Fruit fly (Drosophila melanogaster): ENCODE data around the gene swm.

Gene swm

dm6 chr2L:19463405-19463804, 29.6 kb upstream of the swm start (continued):
- TF ChIP-seq B-H1 (GFP tag; IDR thresholded peaks at IDR 0.05): no peak
- no peak for TF ChIP-seq nerfin-1 (tag; optimal IDR thresholded peaks at IDR 0.05)
- no peak for TF ChIP-seq disco-r (GFP tag; optimal IDR thresholded peaks at IDR 0.05)
- no peak for TF ChIP-seq Fer1 (GFP tag; optimal IDR thresholded peaks at IDR 0.05)
- no peak for TF ChIP-seq CG12744 (GFP tag; optimal IDR thresholded peaks at IDR 0.05)
- no peak for TF ChIP-seq Aef1 (GFP tag; IDR thresholded peaks at IDR 0.05)
- no peak for TF ChIP-seq CG10321 (GFP tag; IDR thresholded peaks at IDR 0.05)
- TF ChIP-seq Hsf (GFP tag; optimal IDR thresholded peaks at IDR 0.05): no peak
- no peak for TF ChIP-seq kay (GFP tag; optimal IDR thresholded peaks at IDR 0.05)
- no peak for TF ChIP-seq Bgb (GFP tag; IDR thresholded peaks at IDR 0.05; ENCODE audit: partially characterized antibody)
- no peak for TF ChIP-seq CG15073 (GFP tag; optimal IDR thresholded peaks at IDR 0.05)
- TF ChIP-seq CG4854 (GFP tag; optimal IDR thresholded peaks at IDR 0.05): no peak
- TF ChIP-seq dmrt11E (tag; optimal IDR thresholded peaks at IDR 0.05): no peak
- TF ChIP-seq CG13424 (tag; optimal IDR thresholded peaks at IDR 0.05): no peak
- no peak for TF ChIP-seq CG10462 (GFP tag; optimal IDR thresholded peaks at IDR 0.05)
- no peak for TF ChIP-seq Ets97D (GFP tag; optimal IDR thresholded peaks at IDR 0.05)
- no peak for TF ChIP-seq CG11695 (GFP tag; IDR thresholded peaks at IDR 0.05)
- TF ChIP-seq ham (GFP tag; IDR thresholded peaks at IDR 0.05): no peak
- TF ChIP-seq jumu (GFP tag; optimal IDR thresholded peaks at IDR 0.05): no peak
- TF ChIP-seq bcd (GFP tag; optimal IDR thresholded peaks at IDR 0.05): peak; percentile 4
- TF ChIP-seq Hmr (GFP tag; optimal IDR thresholded peaks at IDR 0.05): no peak
- TF ChIP-seq BEAF-32 (GFP tag; optimal IDR thresholded peaks at IDR 0.05): no peak
- peak; percentile 30 for TF ChIP-seq CG11504 (tag; optimal IDR thresholded peaks at IDR 0.05)
- no peak for TF ChIP-seq HLH54F (GFP tag; optimal IDR thresholded peaks at IDR 0.05)
- no peak for TF ChIP-seq Lpt (GFP tag; optimal IDR thresholded peaks at IDR 0.05)
- no peak for TF ChIP-seq klu (GFP tag; IDR thresholded peaks at IDR 0.05)
- no peak for TF ChIP-seq Hmx (GFP tag; optimal IDR thresholded peaks at IDR 0.05)
- no peak for TF ChIP-seq CG4404 (GFP tag; IDR thresholded peaks at IDR 0.05)
- peak; percentile 1 for TF ChIP-seq CG17385 (GFP tag; optimal IDR thresholded peaks at IDR 0.05)
- TF ChIP-seq CG10209 (GFP tag; optimal IDR thresholded peaks at IDR 0.05): peak; percentile 5
- no peak for TF ChIP-seq gce (GFP tag; IDR thresholded peaks at IDR 0.05)
- TF ChIP-seq CG8765 (GFP tag; IDR thresholded peaks at IDR 0.05): no peak
- no peak for TF ChIP-seq dan (GFP tag; IDR thresholded peaks at IDR 0.05)
- no peak for TF ChIP-seq pum (GFP tag; optimal IDR thresholded peaks at IDR 0.05)
- peak; percentile 4 for TF ChIP-seq tio (GFP tag; optimal IDR thresholded peaks at IDR 0.05)
- TF ChIP-seq esg (GFP tag; conservative IDR thresholded peaks at IDR 0.05): no peak
- TF ChIP-seq Kr (GFP tag; optimal IDR thresholded peaks at IDR 0.05): no peak
- no peak for TF ChIP-seq CG8478 (optimal IDR thresholded peaks at IDR 0.05)
- TF ChIP-seq CG2678 (tag; optimal IDR thresholded peaks at IDR 0.05): peak; percentile 44
- no peak for TF ChIP-seq CG12071 (GFP tag; optimal IDR thresholded peaks at IDR 0.05)
- no peak for TF ChIP-seq dimm (GFP tag; IDR thresholded peaks at IDR 0.05)
- TF ChIP-seq sna (GFP tag; IDR thresholded peaks at IDR 0.05; ENCODE audit: partially characterized antibody): no peak
- no peak for TF ChIP-seq ap (GFP tag; IDR thresholded peaks at IDR 0.05)
- peak; percentile 7 for TF ChIP-seq dmrt99B (tag; optimal IDR thresholded peaks at IDR 0.05)
- peak; percentile 41 for TF ChIP-seq Oli (tag; optimal IDR thresholded peaks at IDR 0.05)
- TF ChIP-seq Ptx1 (GFP tag; IDR thresholded peaks at IDR 0.05): no peak
- TF ChIP-seq Ravus (GFP tag; IDR thresholded peaks at IDR 0.05): no peak
- no peak for TF ChIP-seq tx (GFP tag; optimal IDR thresholded peaks at IDR 0.05)
- no peak for TF ChIP-seq Dfd (GFP tag; optimal IDR thresholded peaks at IDR 0.05)
- TF ChIP-seq HmgD (GFP tag; optimal IDR thresholded peaks at IDR 0.05): no peak
- no peak for TF ChIP-seq CG6175 (GFP tag; IDR thresholded peaks at IDR 0.05)
- TF ChIP-seq CG6683 (GFP tag; optimal IDR thresholded peaks at IDR 0.05): no peak
- TF ChIP-seq TFAM (GFP tag; optimal IDR thresholded peaks at IDR 0.05): no peak

Measured in whole organism, embryonic.